Worm (Caenorhabditis elegans): ENCODE data around the gene pno-1.
"Not testable (repeated sequence)": the region's sequence is repeated elsewhere in the genome, so short reads cannot be mapped to it uniquely, and the experiment has no call there.

The pno-1 gene

ce11 chrII:9753730-9754129 is 11.0 kb upstream of the pno-1 start, which contains the start of gene ZK1321.1:
ZK1321.1 (plus strand) TSS chrII:9754030.
- no peak for TF ChIP-seq unc-62 (GFP tag; optimal IDR thresholded peaks at IDR 0.05)

DNA sequence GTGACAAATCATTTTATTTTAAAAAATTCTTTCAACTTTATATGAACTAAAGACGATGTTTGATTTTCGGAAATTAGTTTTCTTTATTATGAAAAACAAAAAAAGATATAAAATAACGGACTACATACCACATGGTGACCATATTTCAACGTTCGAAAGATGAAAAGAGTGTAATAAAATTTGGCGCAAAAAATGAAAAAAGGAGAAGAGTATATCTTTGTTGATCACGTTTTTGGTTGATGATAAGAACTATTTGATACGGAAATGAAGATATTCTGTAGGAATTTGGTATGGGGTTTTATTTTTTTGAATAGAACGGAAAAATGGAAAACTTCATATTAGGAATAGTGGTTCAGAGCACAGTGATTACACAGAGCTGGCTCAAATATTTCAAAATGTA is 10.4 kb upstream of the pno-1 start, which contains the start of gene Y53C12B.7:
TSS of gene Y53C12B.7 (minus strand) at position 163 of the 400 bp plus-strand sequence.
- no peak for TF ChIP-seq unc-62 (GFP tag; optimal IDR thresholded peaks at IDR 0.05)

ce11 chrII:9752278-9752677 is 9.6 kb upstream of the pno-1 start:
- TF ChIP-seq unc-62 (GFP tag; optimal IDR thresholded peaks at IDR 0.05): no peak

ce11 chrII:9746069-9746468 is 3.4 kb upstream of the pno-1 start, which contains the start of the genes Y53C12B.1 and nos-3:
Y53C12B.1 (minus strand) TSS chrII:9746078.
nos-3 (plus strand) TSS chrII:9746316.
- TF ChIP-seq unc-62 (GFP tag; optimal IDR thresholded peaks at IDR 0.05): no peak

- no peak for TF ChIP-seq unc-62 (GFP tag; optimal IDR thresholded peaks at IDR 0.05)
Measured at ce11 chrII:9741400-9741799, 1.3 kb downstream of the pno-1 start.

DNA sequence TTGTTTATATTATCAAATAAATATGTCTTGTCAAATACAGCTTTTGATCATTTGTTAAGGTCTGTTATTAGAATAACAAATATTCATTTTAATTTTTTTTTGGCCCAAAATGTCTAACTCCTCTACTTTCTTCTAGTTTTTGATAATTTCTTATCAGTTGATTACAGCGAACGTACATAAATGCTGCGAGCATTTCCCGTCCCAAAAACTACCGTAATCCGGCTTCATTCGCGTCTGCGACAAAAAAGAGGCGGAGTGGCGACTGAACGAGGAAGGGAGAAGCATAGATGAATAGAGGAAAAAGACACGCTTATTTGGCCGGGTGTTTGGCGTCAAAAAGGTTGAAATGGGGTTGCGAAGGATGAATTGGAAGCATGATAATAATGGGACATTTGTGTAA is 2.1 kb downstream of the pno-1 start:
- no peak for TF ChIP-seq unc-62 (GFP tag; optimal IDR thresholded peaks at IDR 0.05)

DNA sequence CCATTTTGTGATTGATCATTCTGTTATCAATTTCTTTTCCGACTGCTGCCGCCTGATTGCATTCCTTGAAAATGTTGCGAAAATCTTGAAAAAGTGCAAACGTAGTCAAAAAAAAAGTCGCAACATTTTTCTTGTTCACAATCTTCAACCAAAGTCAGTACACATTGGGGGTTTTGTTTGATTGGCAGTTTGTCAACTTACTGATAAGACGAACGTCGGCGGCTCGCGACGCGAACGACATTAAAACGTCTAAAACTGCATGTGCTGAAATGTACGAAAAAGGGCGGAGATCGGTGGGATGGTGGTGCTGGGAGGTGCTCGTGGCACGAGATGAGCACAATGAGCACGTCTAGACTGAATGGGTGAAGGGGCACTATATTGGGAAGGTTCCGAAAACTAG is 3.9 kb downstream of the pno-1 start:
- no peak for TF ChIP-seq unc-62 (GFP tag; optimal IDR thresholded peaks at IDR 0.05)

DNA sequence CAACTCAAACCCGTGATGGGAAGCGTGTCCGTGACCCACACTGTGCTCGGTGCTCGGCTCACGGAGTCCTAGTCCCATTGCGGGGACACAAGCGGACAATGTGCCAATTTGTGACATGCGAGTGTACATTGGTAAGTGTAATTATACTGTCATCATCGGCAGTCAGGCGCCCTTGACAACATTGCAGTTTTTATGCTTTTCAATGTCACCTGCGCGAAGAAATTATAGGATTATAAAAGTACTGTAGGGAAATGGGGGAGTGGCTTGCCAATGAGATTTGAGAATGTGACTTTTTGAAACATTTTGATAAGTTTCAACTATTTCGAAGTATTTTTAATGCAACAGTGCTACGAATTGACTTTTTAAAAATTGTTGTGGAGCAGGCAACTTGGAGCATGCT is 6.9 kb downstream of the pno-1 start:
- TF ChIP-seq unc-62 (GFP tag; optimal IDR thresholded peaks at IDR 0.05): no peak

DNA sequence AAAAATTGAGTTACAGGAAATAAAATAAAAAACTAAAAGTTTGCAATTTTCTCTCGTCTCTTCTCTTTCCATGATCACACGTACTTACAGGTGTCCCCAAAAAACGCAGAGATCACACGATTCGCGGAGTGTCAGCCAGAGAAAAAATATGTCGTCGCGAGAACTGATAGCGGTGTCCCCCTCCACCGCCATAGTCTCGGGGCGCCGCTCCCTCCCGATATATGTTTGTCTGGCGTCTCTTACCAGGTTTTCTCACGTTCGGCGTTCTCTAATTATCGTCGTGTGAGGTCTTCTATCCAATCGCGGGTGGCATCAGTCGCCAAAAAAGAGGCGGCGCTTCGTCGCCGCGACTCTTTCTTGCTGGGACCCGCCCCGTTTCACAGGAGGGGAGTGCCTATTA is 10.9 kb downstream of the pno-1 start, which contains the start of gene mab-3:
TSS of gene mab-3 (plus strand) at position 328 of the 400 bp plus-strand sequence.
- not testable (repeated sequence) for TF ChIP-seq unc-62 (GFP tag; optimal IDR thresholded peaks at IDR 0.05)

DNA sequence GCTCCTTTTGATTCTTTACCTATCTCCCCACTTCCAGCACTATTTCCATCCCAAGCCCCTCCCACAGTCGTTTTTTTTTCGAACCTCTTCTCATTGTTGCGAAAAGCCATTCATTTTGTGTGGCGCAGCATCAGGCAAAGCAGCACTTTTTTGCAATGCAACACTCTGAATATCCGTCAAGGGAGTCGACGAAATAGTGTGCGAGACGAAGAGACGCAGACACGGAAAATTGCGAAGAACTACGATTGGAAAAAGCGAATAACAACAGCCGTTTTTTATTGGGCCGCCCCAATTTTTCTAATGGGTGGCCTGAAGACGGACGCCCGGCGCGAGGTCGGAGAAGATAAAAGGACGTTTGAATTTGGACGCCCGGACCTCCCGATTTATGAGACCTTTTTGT is 12.8 kb downstream of the pno-1 start:
- no peak for TF ChIP-seq unc-62 (GFP tag; optimal IDR thresholded peaks at IDR 0.05)

DNA sequence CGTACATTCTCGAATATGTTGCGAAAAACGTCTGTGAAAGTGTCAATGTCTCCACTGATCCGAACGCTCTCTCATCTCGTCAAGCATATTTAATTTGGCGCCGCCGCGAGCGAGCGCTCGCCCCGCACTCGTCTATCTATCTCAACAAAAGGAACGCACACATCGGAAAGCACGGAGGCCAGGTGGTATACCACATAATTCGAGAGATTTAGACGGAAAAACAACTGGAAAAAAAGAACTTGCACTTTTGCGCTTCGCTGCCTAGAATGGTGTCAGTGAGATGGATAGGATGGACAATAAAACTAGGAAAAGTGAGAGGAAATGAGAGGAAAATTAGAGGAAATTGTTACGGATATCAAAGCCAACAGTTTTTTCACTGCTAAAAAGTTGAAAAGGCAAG is 13.5 kb downstream of the pno-1 start:
- no peak for TF ChIP-seq unc-62 (GFP tag; optimal IDR thresholded peaks at IDR 0.05)

DNA sequence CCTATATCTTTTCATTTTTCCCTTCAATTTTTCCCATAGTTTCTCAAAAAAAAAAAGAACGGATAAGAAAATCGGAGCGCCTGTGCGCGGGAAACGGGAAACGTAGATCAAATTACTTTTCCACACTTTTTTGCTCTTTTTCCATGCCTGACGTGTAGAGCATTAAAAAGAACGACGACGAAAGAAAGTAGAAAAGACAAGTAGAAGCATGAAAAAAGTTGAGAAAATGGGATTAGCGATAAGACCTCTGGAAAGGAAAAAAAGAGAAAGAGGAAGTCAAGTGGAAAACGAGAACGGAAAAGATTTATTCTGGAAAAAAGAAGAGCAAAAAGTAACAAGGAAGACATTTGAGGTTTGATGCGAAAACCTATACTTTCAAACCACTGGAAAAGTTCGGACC is 14.2 kb downstream of the pno-1 start:
- no peak for TF ChIP-seq unc-62 (GFP tag; optimal IDR thresholded peaks at IDR 0.05)

- TF ChIP-seq unc-62 (GFP tag; optimal IDR thresholded peaks at IDR 0.05): no peak
Measured at ce11 chrII:9727192-9727699, 15.4 kb downstream of the pno-1 start.

ce11 chrII:9725056-9725455 is 17.6 kb downstream of the pno-1 start:
- no peak for TF ChIP-seq unc-62 (GFP tag; optimal IDR thresholded peaks at IDR 0.05)

ce11 chrII:9724464-9724863 is 18.2 kb downstream of the pno-1 start, which contains the start of gene cutl-2:
cutl-2 (minus strand) TSS chrII:9724673.
- TF ChIP-seq unc-62 (GFP tag; optimal IDR thresholded peaks at IDR 0.05): no peak

- TF ChIP-seq unc-62 (GFP tag; optimal IDR thresholded peaks at IDR 0.05): not testable (repeated sequence)
Measured at ce11 chrII:9718631-9719252, 23.9 kb downstream of the pno-1 start, which contains the start of gene Y53C12A.11. Y53C12A.11 (minus strand) TSS chrII:9718698.

ce11 chrII:9717904-9718303 is 24.8 kb downstream of the pno-1 start, which contains the start of gene Y53C12A.6:
Y53C12A.6 (minus strand) TSS chrII:9718004.
- no peak for TF ChIP-seq unc-62 (GFP tag; optimal IDR thresholded peaks at IDR 0.05)

Measured in whole organism, dauer.